Fruit fly (Drosophila melanogaster): ENCODE data around the gene yellow-e2.

DNA sequence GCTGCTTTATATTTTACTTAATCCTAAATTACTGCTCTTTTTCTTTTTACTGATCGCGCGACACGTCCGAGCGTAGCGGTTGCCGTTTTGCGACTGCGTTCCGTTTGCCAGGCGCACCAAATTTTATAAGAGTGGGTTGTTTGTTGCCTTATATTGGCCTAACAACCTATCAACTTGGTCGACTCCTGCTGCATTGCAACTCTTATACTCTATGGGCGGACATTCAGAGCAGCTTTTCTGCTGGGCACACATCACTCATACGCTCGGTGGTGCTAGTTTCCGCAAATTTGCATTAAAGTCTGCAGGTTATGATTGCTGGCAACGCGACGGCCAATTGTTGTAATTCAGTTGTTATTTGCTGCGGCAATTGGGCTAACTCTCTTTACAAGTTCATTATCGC, 8.4 kb upstream of the yellow-e2 start, which contains the start of gene yellow-e:
- TF ChIP-seq pan (optimal IDR thresholded peaks at IDR 0.05), result no peak
- TF ChIP-seq psq (optimal IDR thresholded peaks at IDR 0.05), result no peak
- TF ChIP-seq EcR (GFP tag; optimal IDR thresholded peaks at IDR 0.05), result no peak
- no peak for TF ChIP-seq usp (GFP tag; optimal IDR thresholded peaks at IDR 0.05)
- TF ChIP-seq Dll (optimal IDR thresholded peaks at IDR 0.05), result no peak
